Worm (Caenorhabditis elegans) whole organism, early embryonic: ENCODE results near the gene unc-7.

Source experiments
- B0310.2 ChIP-seq: sonication (generic microtip); optimal IDR thresholded peaks from 2 replicates; lab custom pipeline; 2016; ENCODE audit warnings: mild to moderate bottlenecking, missing genetic modification characterization, missing compliant biosample characterization
- F13C5.2 ChIP-seq: sonication (generic microtip); optimal IDR thresholded peaks from 2 replicates; lab custom pipeline; 2017; ENCODE audit warnings: mild to moderate bottlenecking, missing genetic modification characterization, inconsistent platforms, missing compliant biosample characterization
- aly-1 ChIP-seq: sonication (generic microtip); optimal IDR thresholded peaks from 2 replicates; lab custom pipeline; 2016; ENCODE audit warnings: missing genetic modification characterization, missing compliant biosample characterization
- ama-1 ChIP-seq: fragments of 150-350 bp; optimal IDR thresholded peaks from 2 replicates; lab custom pipeline; 2014
- ceh-13 ChIP-seq: fragments of 200-800 bp; sonication (Bioruptor generic); optimal IDR thresholded peaks from 2 replicates; lab custom pipeline; 2018; ENCODE audit warnings: mild to moderate bottlenecking, missing genetic modification characterization, missing compliant biosample characterization
- ets-7 ChIP-seq: sonication (generic microtip); optimal IDR thresholded peaks from 2 replicates; lab custom pipeline; 2016; ENCODE audit warnings: missing genotype, missing genetic modification characterization, missing compliant biosample characterization
- flt-1 ChIP-seq: fragments of 200-800 bp; sonication (Bioruptor generic); IDR thresholded peaks from 2 replicates; pipeline ENCODE4 v1.3.6; 2022; ENCODE audit warnings: missing genetic modification characterization, missing compliant biosample characterization
- hmg-4 ChIP-seq: fragments of 200-800 bp; sonication (Bioruptor generic); optimal IDR thresholded peaks from 2 replicates; lab custom pipeline; 2018; ENCODE audit warnings: mild to moderate bottlenecking, missing genetic modification characterization, missing compliant biosample characterization
- hnd-1 ChIP-seq: sonication (generic microtip); optimal IDR thresholded peaks from 2 replicates; lab custom pipeline; 2016; ENCODE audit warnings: missing genetic modification characterization, missing compliant biosample characterization
- pes-1 ChIP-seq: fragments of 200-800 bp; sonication (Bioruptor generic); IDR thresholded peaks from 2 replicates; pipeline ENCODE4 v1.3.6; 2022; ENCODE audit warnings: missing genetic modification reagents, missing genetic modification characterization, missing compliant biosample characterization
- scrt-1 ChIP-seq: fragments of 200-800 bp; sonication (Bioruptor generic); IDR thresholded peaks from 2 replicates; pipeline ENCODE4 v1.3.6; 2022; ENCODE audit warnings: missing genetic modification characterization, missing compliant biosample characterization

ce11 chrX:15147640-15148039 lies at the start of gene unc-7:
- no peak for TF ChIP-seq ama-1 (lab: Kevin White, UChicago)
- TF ChIP-seq hmg-4 (GFP tag; lab: Kevin White, UChicago), result no peak
- TF ChIP-seq B0310.2 (tag; lab: Kevin White, UChicago), result no peak
- TF ChIP-seq F13C5.2, result no peak
- TF ChIP-seq ets-7, result no peak
- TF ChIP-seq pes-1 (GFP tag; lab: Robert Waterston, UW), result no peak
- no peak for TF ChIP-seq scrt-1 (GFP tag; lab: Robert Waterston, UW)
- no peak for TF ChIP-seq hnd-1 (tag; lab: Kevin White, UChicago)
- no peak for TF ChIP-seq ceh-13 (GFP tag; lab: Kevin White, UChicago)
- TF ChIP-seq flt-1 (GFP tag; lab: Robert Waterston, UW), result no peak
- no peak for TF ChIP-seq aly-1 (tag; lab: Kevin White, UChicago)
